Worm (Caenorhabditis elegans): ENCODE data around the gene srx-116.

DNA sequence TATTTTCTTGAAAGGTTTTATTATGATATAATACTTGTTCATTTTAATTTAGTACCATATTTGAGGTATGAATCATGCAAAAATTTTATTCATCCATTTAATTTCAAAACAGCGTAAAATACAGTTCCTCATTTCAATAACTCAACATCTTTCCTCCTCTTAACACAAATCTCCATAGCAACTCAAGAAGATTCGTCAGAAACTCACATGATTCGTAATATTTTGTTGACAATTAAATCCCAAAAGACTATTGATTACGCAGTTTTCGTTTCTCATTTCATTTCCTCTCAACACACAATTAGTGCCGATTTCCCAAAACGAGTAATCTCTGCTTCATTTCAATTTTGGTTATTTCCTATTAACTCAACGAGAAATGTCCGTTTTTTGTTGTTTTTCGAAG lies 37.6 kb downstream of the srx-116 start, which contains the start of gene R11D1.2:
- TF ChIP-seq ces-1 (GFP tag; optimal IDR thresholded peaks at IDR 0.05) (no peak), elt-3 (tag; optimal IDR thresholded peaks at IDR 0.05) (no peak), bed-3 (GFP tag; optimal IDR thresholded peaks at IDR 0.05) (no peak), nhr-76 (tag; optimal IDR thresholded peaks at IDR 0.05) (no peak)

Data from whole organism, mixed stage, embryonic.